Worm (Caenorhabditis elegans) whole organism, young adult: Measurements from ENCODE around the gene Y82E9BR.3.

Source experiments
- F10E7.11 ChIP-seq: sonication (generic microtip); optimal IDR thresholded peaks from 2 replicates; lab custom pipeline; 2017; ENCODE audit warnings: mild to moderate bottlenecking, missing genetic modification characterization, moderate library complexity, missing compliant biosample characterization
- F33H1.4 ChIP-seq: fragments of 200-800 bp; sonication (Bioruptor generic); IDR thresholded peaks from 2 replicates; pipeline ENCODE4 v1.3.6; 2022; ENCODE audit warnings: missing genetic modification reagents, missing genetic modification characterization, missing compliant biosample characterization
- F49E8.2 ChIP-seq: sonication (generic microtip); optimal IDR thresholded peaks from 3 replicates; lab custom pipeline; 2017; ENCODE audit warnings: missing genetic modification characterization, mild to moderate bottlenecking, missing compliant biosample characterization, antibody characterized with exemption, moderate library complexity; ENCODE audit not compliant: insufficient read depth
- F57A8.1 ChIP-seq: fragments of 200-800 bp; sonication (Bioruptor generic); optimal IDR thresholded peaks from 2 replicates; lab custom pipeline; 2018; ENCODE audit warnings: mild to moderate bottlenecking, missing genetic modification characterization, moderate library complexity, missing compliant biosample characterization
- aptf-2 ChIP-seq: fragments of 200-800 bp; sonication (Bioruptor generic); conservative IDR thresholded peaks from 2 replicates; pipeline ENCODE4 v1.3.6; 2022; ENCODE audit warnings: missing genetic modification reagents, missing genetic modification characterization, missing compliant biosample characterization
- hlh-26 ChIP-seq: fragments of 200-800 bp; sonication (Bioruptor generic); conservative IDR thresholded peaks from 2 replicates; pipeline ENCODE4 v1.3.6; 2022; ENCODE audit warnings: missing genetic modification reagents, missing genetic modification characterization, missing compliant biosample characterization
- hsf-1 ChIP-seq: fragments of 200-800 bp; sonication (Bioruptor generic); IDR thresholded peaks from 2 replicates; pipeline ENCODE4 v1.3.6; 2022; ENCODE audit warnings: missing genetic modification reagents, missing genetic modification characterization, missing compliant biosample characterization
- snpc-4 ChIP-seq, 5 experiments: fragments of 150-350 bp in 1 of 5; sonication (generic microtip) in 4 of 5; optimal IDR thresholded peaks; 2 replicates each; lab custom pipeline; 2014 to 2018; ENCODE audit warnings: missing genetic modification characterization in 5 of 5, missing biosample characterization in 3 of 5, antibody characterized with exemption in 2 of 5, mild to moderate bottlenecking in 2 of 5, missing compliant biosample characterization in 2 of 5, missing genotype in 2 of 5, moderate library complexity in 2 of 5, missing genetic modification reagents in 1 of 5
- tbp1 ChIP-seq: fragments of 200-800 bp; sonication (Bioruptor generic); optimal IDR thresholded peaks from 2 replicates; lab custom pipeline; 2018; ENCODE audit warnings: mild to moderate bottlenecking, missing genetic modification characterization, missing compliant biosample characterization
- ztf-18 ChIP-seq: sonication (generic microtip); optimal IDR thresholded peaks from 2 replicates; lab custom pipeline; 2016; ENCODE audit warnings: missing genotype, mild to moderate bottlenecking, missing genetic modification characterization, missing compliant biosample characterization

ce11 chrIII:1384092-1384491, 34.9 kb upstream of the Y82E9BR.3 start, which contains the start of the genes fbxa-138 and Y82E9BR.5:
- TF ChIP-seq snpc-4 (GFP tag; optimal IDR thresholded peaks at IDR 0.05; lab: Kevin White, UChicago) = no peak
- no peak for TF ChIP-seq snpc-4 (tag; optimal IDR thresholded peaks at IDR 0.05; lab: Kevin White, UChicago)
- no peak for TF ChIP-seq F10E7.11 (tag; lab: Kevin White, UChicago)
- no peak for TF ChIP-seq F33H1.4 (GFP tag; lab: Robert Waterston, UW)
- no peak for TF ChIP-seq hlh-26 (GFP tag; lab: Robert Waterston, UW)
- no peak for TF ChIP-seq F49E8.2 (tag; lab: Kevin White, UChicago)
- TF ChIP-seq aptf-2 (GFP tag; lab: Robert Waterston, UW) = no peak
- no peak for TF ChIP-seq tbp1
- TF ChIP-seq ztf-18 (tag; lab: Kevin White, UChicago) = no peak
- TF ChIP-seq F57A8.1 = no peak
- TF ChIP-seq hsf-1 (GFP tag; lab: Robert Waterston, UW) = no peak
